Fruit fly (Drosophila melanogaster) whole organism, embryonic: ENCODE results near the gene CG5498.

Experiments used
- BEAF-32 ChIP-seq: fragments of 200-800 bp; sonication (Bioruptor generic); optimal IDR thresholded peaks from 3 replicates; lab custom pipeline; 2017; ENCODE audit warnings: missing biosample characterization, missing genetic modification characterization, mild to moderate bottlenecking, moderate library complexity, missing genetic modification reagents
- Bteb2 ChIP-seq: fragments of 200-800 bp; sonication (Bioruptor generic); optimal IDR thresholded peaks from 2 replicates; lab custom pipeline; 2016; ENCODE audit warnings: missing biosample characterization, missing genetic modification characterization
- C15 ChIP-seq: fragments of 200-800 bp; sonication (Bioruptor generic); IDR thresholded peaks from 3 replicates; pipeline ENCODE4 v1.3.6; 2022; ENCODE audit warnings: missing biosample characterization, missing genetic modification characterization
- CG10209 ChIP-seq: fragments of 200-800 bp; sonication (Bioruptor generic); optimal IDR thresholded peaks from 3 replicates; lab custom pipeline; 2017; ENCODE audit warnings: missing biosample characterization, mild to moderate bottlenecking, missing genetic modification characterization, missing genetic modification reagents
- CG10267 ChIP-seq: fragments of 200-800 bp; sonication (Bioruptor generic); optimal IDR thresholded peaks from 2 replicates; lab custom pipeline; 2018; ENCODE audit warnings: missing biosample characterization, mild to moderate bottlenecking, missing genetic modification characterization, moderate library complexity
- CG10321 ChIP-seq: fragments of 200-800 bp; sonication (Bioruptor generic); IDR thresholded peaks from 2 replicates; pipeline ENCODE4 v1.3.6; 2022; ENCODE audit warnings: missing biosample characterization, missing genetic modification characterization
- CG10565 ChIP-seq: fragments of 200-800 bp; sonication (Bioruptor generic); optimal IDR thresholded peaks from 3 replicates; lab custom pipeline; 2016; ENCODE audit warnings: missing biosample characterization, mild to moderate bottlenecking, missing genetic modification characterization
- CG11398 ChIP-seq: fragments of 200-800 bp; sonication (Bioruptor generic); optimal IDR thresholded peaks from 2 replicates; lab custom pipeline; 2016; ENCODE audit warnings: missing biosample characterization, missing genetic modification characterization
- CG12071 ChIP-seq: fragments of 200-800 bp; sonication (Bioruptor generic); optimal IDR thresholded peaks from 3 replicates; lab custom pipeline; 2018; ENCODE audit warnings: missing biosample characterization, mild to moderate bottlenecking, missing genetic modification characterization
- CG12391 ChIP-seq: fragments of 200-800 bp; sonication (Bioruptor generic); optimal IDR thresholded peaks from 3 replicates; lab custom pipeline; 2018; ENCODE audit warnings: missing biosample characterization, mild to moderate bottlenecking, missing genetic modification characterization, moderate library complexity
- CG12659 ChIP-seq: fragments of 200-800 bp; sonication (Bioruptor generic); optimal IDR thresholded peaks from 3 replicates; lab custom pipeline; 2017; ENCODE audit warnings: mild to moderate bottlenecking, missing biosample characterization, missing genetic modification reagents, missing genetic modification characterization
- CG14965 ChIP-seq: fragments of 200-800 bp; sonication (Bioruptor generic); optimal IDR thresholded peaks from 2 replicates; lab custom pipeline; 2016; ENCODE audit warnings: missing biosample characterization, missing genetic modification characterization, borderline replicate concordance
- CG15601 ChIP-seq: fragments of 200-800 bp; sonication (Bioruptor generic); optimal IDR thresholded peaks from 3 replicates; lab custom pipeline; 2019; ENCODE audit warnings: missing biosample characterization, mild to moderate bottlenecking, missing genetic modification characterization, moderate library complexity
- CG17568 ChIP-seq: fragments of 200-800 bp; sonication (Bioruptor generic); optimal IDR thresholded peaks from 2 replicates; lab custom pipeline; 2018; ENCODE audit warnings: missing biosample characterization, mild to moderate bottlenecking, missing genetic modification characterization, moderate library complexity
- CG2712 ChIP-seq: fragments of 200-800 bp; optimal IDR thresholded peaks from 3 replicates; lab custom pipeline; 2019; ENCODE audit warnings: missing biosample characterization, mild to moderate bottlenecking, missing genetic modification characterization, moderate library complexity
- CG30403 ChIP-seq: fragments of 200-800 bp; sonication (Bioruptor generic); optimal IDR thresholded peaks from 3 replicates; lab custom pipeline; 2016; ENCODE audit warnings: missing biosample characterization, missing genetic modification characterization
- CG3065 ChIP-seq: fragments of 200-800 bp; sonication (Bioruptor generic); optimal IDR thresholded peaks from 2 replicates; lab custom pipeline; 2016; ENCODE audit warnings: missing biosample characterization, missing genetic modification characterization
- CG33557 ChIP-seq: fragments of 200-800 bp; sonication (Bioruptor generic); optimal IDR thresholded peaks from 2 replicates; lab custom pipeline; 2019; ENCODE audit warnings: missing biosample characterization, mild to moderate bottlenecking, missing genetic modification characterization, moderate library complexity
- CG5245 ChIP-seq: fragments of 200-800 bp; sonication (Bioruptor generic); optimal IDR thresholded peaks from 3 replicates; lab custom pipeline; 2016; ENCODE audit warnings: missing biosample characterization, missing genetic modification characterization
- CG8765 ChIP-seq: fragments of 200-800 bp; sonication (Bioruptor generic); IDR thresholded peaks from 2 replicates; pipeline ENCODE4 v1.3.6; 2022; ENCODE audit warnings: missing biosample characterization, missing genetic modification characterization
- Dfd ChIP-seq, 2 experiments: fragments of >200 bp; optimal IDR thresholded peaks; 2 replicates each; lab custom pipeline; 2017; ENCODE audit warnings: missing biosample characterization in 2 of 2, missing genetic modification characterization in 2 of 2
- Dll ChIP-seq: fragments of 200-800 bp; sonication (Bioruptor generic); IDR thresholded peaks from 4 replicates; pipeline ENCODE4 v1.3.6; 2022; ENCODE audit warnings: missing biosample characterization, missing genetic modification characterization; ENCODE audit not compliant: partially characterized antibody
- Dp ChIP-seq: fragments of 200-800 bp; sonication (Bioruptor generic); optimal IDR thresholded peaks from 2 replicates; lab custom pipeline; 2018; ENCODE audit warnings: missing biosample characterization, mild to moderate bottlenecking, missing genetic modification characterization, moderate library complexity
- Fer1 ChIP-seq: fragments of 200-800 bp; sonication (Bioruptor generic); optimal IDR thresholded peaks from 2 replicates; lab custom pipeline; 2017; ENCODE audit warnings: missing biosample characterization, mild to moderate bottlenecking, missing genetic modification characterization
- Hand ChIP-seq: fragments of 200-800 bp; sonication (Bioruptor generic); optimal IDR thresholded peaks from 2 replicates; lab custom pipeline; 2017; ENCODE audit warnings: mild to moderate bottlenecking, missing biosample characterization, missing genetic modification reagents, missing genetic modification characterization
- Lim3 ChIP-seq: fragments of 200-800 bp; sonication (Bioruptor generic); IDR thresholded peaks from 2 replicates; pipeline ENCODE4 v1.3.6; 2022; ENCODE audit warnings: missing biosample characterization, missing genetic modification characterization
- Mad ChIP-seq: fragments of 200-800 bp; sonication (Bioruptor generic); optimal IDR thresholded peaks from 2 replicates; lab custom pipeline; 2016; ENCODE audit warnings: missing biosample characterization, missing genetic modification characterization
- NC2α ChIP-seq: fragments of 200-800 bp; sonication (Bioruptor generic); optimal IDR thresholded peaks from 2 replicates; lab custom pipeline; 2016; ENCODE audit warnings: missing biosample characterization, missing genetic modification characterization
- Nf-YC ChIP-seq: fragments of 200-800 bp; optimal IDR thresholded peaks from 3 replicates; lab custom pipeline; 2019; ENCODE audit warnings: missing biosample characterization, mild to moderate bottlenecking, missing genetic modification characterization, moderate library complexity
- Rfx ChIP-seq: fragments of 200-800 bp; sonication (Bioruptor generic); IDR thresholded peaks from 2 replicates; pipeline ENCODE4 v1.3.6; 2022; ENCODE audit warnings: missing biosample characterization, missing genetic modification characterization
- Vsx1 ChIP-seq: fragments of 200-800 bp; sonication (Bioruptor generic); optimal IDR thresholded peaks from 2 replicates; lab custom pipeline; 2017; ENCODE audit warnings: missing biosample characterization, mild to moderate bottlenecking, missing genetic modification characterization, missing genetic modification reagents
- bbx ChIP-seq: fragments of 200-800 bp; sonication (Bioruptor generic); IDR thresholded peaks from 2 replicates; pipeline ENCODE4 v1.3.6; 2022; ENCODE audit warnings: missing biosample characterization, missing genetic modification characterization; ENCODE audit not compliant: partially characterized antibody
- btn ChIP-seq: fragments of 200-800 bp; sonication (Bioruptor generic); optimal IDR thresholded peaks from 2 replicates; lab custom pipeline; 2016; ENCODE audit warnings: missing biosample characterization, missing genetic modification characterization
- da ChIP-seq: fragments of 200-800 bp; sonication (Bioruptor generic); optimal IDR thresholded peaks from 2 replicates; lab custom pipeline; 2016; ENCODE audit warnings: missing biosample characterization, missing genetic modification characterization
- dm ChIP-seq: fragments of 200-800 bp; sonication (Bioruptor generic); optimal IDR thresholded peaks from 3 replicates; lab custom pipeline; 2016; ENCODE audit warnings: missing biosample characterization, missing genetic modification characterization
- gce ChIP-seq: fragments of 200-800 bp; sonication (Bioruptor generic); IDR thresholded peaks from 3 replicates; pipeline ENCODE4 v1.3.6; 2022; ENCODE audit warnings: missing biosample characterization, missing genetic modification characterization
- grn ChIP-seq: fragments of 200-800 bp; sonication (Bioruptor generic); optimal IDR thresholded peaks from 3 replicates; lab custom pipeline; 2017; ENCODE audit warnings: missing biosample characterization, missing genetic modification characterization
- jing ChIP-seq: fragments of 200-800 bp; sonication (Bioruptor generic); optimal IDR thresholded peaks from 2 replicates; lab custom pipeline; 2018; ENCODE audit warnings: missing biosample characterization, mild to moderate bottlenecking, missing genetic modification characterization
- luna ChIP-seq: fragments of 200-800 bp; sonication (Bioruptor generic); optimal IDR thresholded peaks from 2 replicates; lab custom pipeline; 2016; ENCODE audit warnings: missing biosample characterization, missing genetic modification characterization
- mld ChIP-seq: fragments of 200-800 bp; sonication (Bioruptor generic); IDR thresholded peaks from 3 replicates; pipeline ENCODE4 v1.3.6; 2022; ENCODE audit warnings: missing biosample characterization, missing genetic modification characterization; ENCODE audit not compliant: partially characterized antibody
- pros ChIP-seq: fragments of 200-800 bp; sonication (Bioruptor generic); optimal IDR thresholded peaks from 3 replicates; lab custom pipeline; 2019; ENCODE audit warnings: missing biosample characterization, mild to moderate bottlenecking, missing genetic modification characterization, moderate library complexity
- sens-2 ChIP-seq: fragments of 200-800 bp; sonication (Bioruptor generic); IDR thresholded peaks from 2 replicates; pipeline ENCODE4 v1.3.6; 2022; ENCODE audit warnings: missing biosample characterization, missing genetic modification characterization
- ssp ChIP-seq: fragments of 200-800 bp; sonication (Bioruptor generic); IDR thresholded peaks from 2 replicates; pipeline ENCODE4 v1.3.6; 2022; ENCODE audit warnings: missing biosample characterization, missing genetic modification characterization
- tll ChIP-seq, 2 experiments: fragments of 200-800 bp in 1 of 2; fragments of >200 bp in 1 of 2; sonication (Bioruptor generic) in 1 of 2; optimal IDR thresholded peaks; 2 replicates each; lab custom pipeline; 2017 to 2019; ENCODE audit warnings: missing biosample characterization in 2 of 2, missing genetic modification characterization in 2 of 2, mild to moderate bottlenecking in 1 of 2, moderate library complexity in 1 of 2
- trem ChIP-seq: fragments of 200-800 bp; optimal IDR thresholded peaks from 3 replicates; lab custom pipeline; 2019; ENCODE audit warnings: missing biosample characterization, mild to moderate bottlenecking, missing genetic modification characterization, moderate library complexity
- tup ChIP-seq: fragments of 200-800 bp; sonication (Bioruptor generic); optimal IDR thresholded peaks from 2 replicates; lab custom pipeline; 2016; ENCODE audit warnings: missing biosample characterization, mild to moderate bottlenecking, missing genetic modification characterization, moderate library complexity
- unpg ChIP-seq: fragments of 200-800 bp; sonication (Bioruptor generic); optimal IDR thresholded peaks from 3 replicates; lab custom pipeline; 2018; ENCODE audit warnings: missing biosample characterization, mild to moderate bottlenecking, missing genetic modification characterization, moderate library complexity
- wdn ChIP-seq: fragments of 200-800 bp; sonication (Bioruptor generic); IDR thresholded peaks from 2 replicates; pipeline ENCODE4 v1.3.6; 2022; ENCODE audit warnings: missing biosample characterization, missing genetic modification characterization

The CG5498 gene

dm6 chr3L:20384086-20384810 is at the start of gene CG5498, which contains the start of gene fbl (continued):
- no peak for TF ChIP-seq tll (GFP tag; optimal IDR thresholded peaks at IDR 0.05; lab: Kevin White, UChicago)
- TF ChIP-seq Fer1 (GFP tag; lab: Kevin White, UChicago) = peak; percentile 52
- TF ChIP-seq mld (GFP tag; lab: Robert Waterston, UW) = peak; percentile 54; the same call in 1 of the 3 replicates
- TF ChIP-seq grn (GFP tag; lab: Kevin White, UChicago) = peak; percentile 31
- peak; percentile 56 for TF ChIP-seq CG15601 (tag; lab: Kevin White, UChicago)
- no peak for TF ChIP-seq CG14965
- peak; percentile 49; the same call in 1 of the 4 replicates for TF ChIP-seq Dll (GFP tag; lab: Robert Waterston, UW)
- no peak for TF ChIP-seq CG3065 (GFP tag; lab: Kevin White, UChicago)
- peak; percentile 59 for TF ChIP-seq Bteb2 (GFP tag; lab: Kevin White, UChicago)
- no peak for TF ChIP-seq pros (GFP tag; lab: Kevin White, UChicago)
- peak; percentile 61 for TF ChIP-seq CG33557 (GFP tag; lab: Kevin White, UChicago)
- TF ChIP-seq trem (tag; lab: Kevin White, UChicago) = peak; percentile 83
- TF ChIP-seq bbx = no peak
- peak; percentile 78 for TF ChIP-seq CG2712 (tag; lab: Kevin White, UChicago)
- no peak for TF ChIP-seq CG12071
- TF ChIP-seq gce (GFP tag; lab: Robert Waterston, UW) = no peak
- no peak for TF ChIP-seq ssp (GFP tag; lab: Robert Waterston, UW)
- TF ChIP-seq Mad (GFP tag; lab: Kevin White, UChicago) = peak; percentile 40
- peak; percentile 65 for TF ChIP-seq unpg
- TF ChIP-seq da (GFP tag; lab: Kevin White, UChicago) = no peak
- TF ChIP-seq Vsx1 = peak; percentile 67
- no peak for TF ChIP-seq Dfd (GFP tag; optimal IDR thresholded peaks at IDR 0.05; lab: Kevin White, UChicago)
- TF ChIP-seq Dp (GFP tag; lab: Kevin White, UChicago) = peak; percentile 38
- TF ChIP-seq CG10321 (GFP tag; lab: Robert Waterston, UW) = 0 out of 2 replicates have a peak, but pooled peaks have one; percentile 13
- TF ChIP-seq Hand (GFP tag; lab: Kevin White, UChicago) = no peak
- TF ChIP-seq C15 (GFP tag; lab: Robert Waterston, UW) = no peak
- TF ChIP-seq Nf-YC (tag; lab: Kevin White, UChicago) = peak; percentile 68
- no peak for TF ChIP-seq CG11398 (GFP tag; lab: Kevin White, UChicago)
- peak; percentile 45 for TF ChIP-seq CG10209 (GFP tag; lab: Kevin White, UChicago)
- TF ChIP-seq BEAF-32 (GFP tag; lab: Kevin White, UChicago) = peak; percentile 57
- peak; percentile 84 for TF ChIP-seq CG30403
- TF ChIP-seq tup = no peak
- TF ChIP-seq wdn (GFP tag; lab: Robert Waterston, UW) = no peak
- peak; percentile 98 for TF ChIP-seq CG10267
- no peak for TF ChIP-seq CG17568 (GFP tag; lab: Kevin White, UChicago)
- no peak for TF ChIP-seq btn (GFP tag; lab: Kevin White, UChicago)
- no peak for TF ChIP-seq CG8765 (GFP tag; lab: Robert Waterston, UW)
- no peak for TF ChIP-seq jing (GFP tag; lab: Kevin White, UChicago)
- no peak for TF ChIP-seq dm
- TF ChIP-seq CG12659 (GFP tag; lab: Kevin White, UChicago) = peak; percentile 76
- TF ChIP-seq sens-2 = no peak
- no peak for TF ChIP-seq Lim3 (GFP tag; lab: Robert Waterston, UW)
- peak; percentile 80 for TF ChIP-seq CG12391 (tag; lab: Kevin White, UChicago)
- TF ChIP-seq CG10565 (GFP tag; lab: Kevin White, UChicago) = no peak
- TF ChIP-seq NC2α (GFP tag; lab: Kevin White, UChicago) = no peak
- TF ChIP-seq Rfx (GFP tag; lab: Robert Waterston, UW) = peak; percentile 64
- TF ChIP-seq luna (GFP tag; lab: Kevin White, UChicago) = no peak
- peak; percentile 56 for TF ChIP-seq CG5245 (GFP tag; lab: Kevin White, UChicago)
